Worm (Caenorhabditis elegans) whole organism, L4 larva: Measurements from ENCODE around the gene vha-4.

Experiments
- D1046.2 ChIP-seq: fragments of 200-800 bp; sonication (Bioruptor generic); IDR thresholded peaks from 2 replicates; pipeline ENCODE4 v1.3.6; 2022; ENCODE audit warnings: missing genetic modification characterization, missing compliant biosample characterization
- F44E2.7 ChIP-seq: fragments of 200-800 bp; sonication (Bioruptor generic); IDR thresholded peaks from 2 replicates; pipeline ENCODE4 v2.1.2; 2022; ENCODE audit warnings: missing genetic modification characterization, missing compliant biosample characterization
- R02D3.7 ChIP-seq: fragments of 150-350 bp; sonication (generic microtip); optimal IDR thresholded peaks from 3 replicates; lab custom pipeline; 2014; ENCODE audit warnings: missing biosample characterization, missing genetic modification characterization
- aha-1 ChIP-seq: fragments of 150-350 bp; peaks from one replicate; lab custom pipeline; 2014; ENCODE audit warnings: missing biosample characterization, missing genetic modification characterization
- ama-1 ChIP-seq: fragments of 150-350 bp; optimal IDR thresholded peaks from 2 replicates; lab custom pipeline; 2014; ENCODE audit warnings: inconsistent platforms, mixed read lengths
- ceh-32 ChIP-seq: sonication (generic microtip); optimal IDR thresholded peaks from 2 replicates; lab custom pipeline; 2016; ENCODE audit warnings: mild to moderate bottlenecking, missing genetic modification characterization, missing compliant biosample characterization; ENCODE audit not compliant: poor library complexity
- daf-16 ChIP-seq, 3 experiments: sonication (generic microtip); optimal IDR thresholded peaks; 2 replicates each; lab custom pipeline; 2016 to 2017; ENCODE audit warnings: missing genetic modification characterization in 3 of 3, missing genetic modification reagents in 3 of 3, mild to moderate bottlenecking in 2 of 3, missing compliant biosample characterization in 2 of 3, missing biosample characterization in 1 of 3, moderate library complexity in 1 of 3
- daf-8 ChIP-seq: fragments of 200-800 bp; sonication (Bioruptor generic); IDR thresholded peaks from 2 replicates; pipeline ENCODE4 v1.3.6; 2022; ENCODE audit warnings: missing genetic modification characterization, missing compliant biosample characterization
- dmd-6 ChIP-seq: fragments of 200-800 bp; sonication (Bioruptor generic); IDR thresholded peaks from 2 replicates; pipeline ENCODE4 v1.3.6; 2022; ENCODE audit warnings: missing genetic modification reagents, missing genetic modification characterization, missing compliant biosample characterization
- dve-1 ChIP-seq: sonication (generic microtip); optimal IDR thresholded peaks from 2 replicates; lab custom pipeline; 2017; ENCODE audit warnings: antibody characterized with exemption, mild to moderate bottlenecking, missing genetic modification characterization, missing compliant biosample characterization; ENCODE audit not compliant: insufficient read depth
- hlh-30 ChIP-seq: sonication (generic microtip); optimal IDR thresholded peaks from 2 replicates; lab custom pipeline; 2017; ENCODE audit warnings: antibody characterized with exemption, mild to moderate bottlenecking, missing genetic modification characterization, missing compliant biosample characterization; ENCODE audit not compliant: insufficient read depth
- hmg-1.1 ChIP-seq: fragments of 200-800 bp; sonication (Bioruptor generic); IDR thresholded peaks from 2 replicates; pipeline ENCODE4 v1.3.6; 2022; ENCODE audit warnings: missing genetic modification reagents, missing genetic modification characterization, missing compliant biosample characterization
- lin-1 ChIP-seq: fragments of 200-800 bp; sonication (Bioruptor generic); IDR thresholded peaks from 2 replicates; pipeline ENCODE4 v1.3.6; 2022; ENCODE audit warnings: missing genetic modification reagents, missing genetic modification characterization, missing compliant biosample characterization
- lsy-2 ChIP-seq, 2 experiments: fragments of 150-350 bp in 1 of 2; sonication (generic microtip) in 1 of 2; optimal IDR thresholded peaks; 2 replicates each; lab custom pipeline; 2014 to 2017; ENCODE audit warnings: missing biosample characterization in 2 of 2, missing genetic modification characterization in 2 of 2
- madf-5 ChIP-seq, 2 experiments: fragments of 200-800 bp; sonication (Bioruptor generic); IDR thresholded peaks; 2 replicates each; pipeline ENCODE4 v1.3.6; 2022; ENCODE audit warnings: missing compliant biosample characterization in 2 of 2, missing genetic modification characterization in 2 of 2
- mdl-1 ChIP-seq, 2 experiments: fragments of 150-350 bp in 1 of 2; sonication (generic microtip) in 1 of 2; optimal IDR thresholded peaks; 2 replicates each; lab custom pipeline; 2014 to 2017; ENCODE audit warnings: missing biosample characterization in 2 of 2, missing genetic modification characterization in 2 of 2
- mep-1 ChIP-seq: fragments of 150-350 bp; sonication (generic microtip); optimal IDR thresholded peaks from 3 replicates; lab custom pipeline; 2014; ENCODE audit warnings: missing biosample characterization, missing genetic modification characterization
- mxl-2 ChIP-seq: fragments of 200-800 bp; sonication (Bioruptor generic); conservative IDR thresholded peaks from 2 replicates; pipeline ENCODE4 v1.3.6; 2022; ENCODE audit warnings: missing genetic modification reagents, missing genetic modification characterization, missing compliant biosample characterization
- nhr-10 ChIP-seq: fragments of 150-350 bp; optimal IDR thresholded peaks from 2 replicates; lab custom pipeline; 2014; ENCODE audit warnings: missing biosample characterization, missing genetic modification characterization
- nhr-102 ChIP-seq: sonication (generic microtip); optimal IDR thresholded peaks from 2 replicates; lab custom pipeline; 2016; ENCODE audit warnings: mild to moderate bottlenecking, missing genetic modification characterization, moderate library complexity, missing compliant biosample characterization
- nhr-28 ChIP-seq: fragments of 150-350 bp; optimal IDR thresholded peaks from 2 replicates; lab custom pipeline; 2014; ENCODE audit warnings: missing biosample characterization, missing genetic modification characterization
- nhr-41 ChIP-seq: fragments of 200-800 bp; sonication (Bioruptor generic); IDR thresholded peaks from 2 replicates; pipeline ENCODE4 v1.3.6; 2022; ENCODE audit warnings: missing genetic modification reagents, missing genetic modification characterization, missing compliant biosample characterization
- nhr-48 ChIP-seq: sonication (generic microtip); optimal IDR thresholded peaks from 2 replicates; lab custom pipeline; 2016; ENCODE audit warnings: mild to moderate bottlenecking, missing genetic modification characterization, missing compliant biosample characterization
- nhr-77 ChIP-seq: fragments of 150-350 bp; optimal IDR thresholded peaks from 2 replicates; lab custom pipeline; 2014; ENCODE audit warnings: missing biosample characterization, missing genetic modification characterization
- php-3 ChIP-seq: fragments of 200-800 bp; sonication (Bioruptor generic); IDR thresholded peaks from 2 replicates; pipeline ENCODE4 v1.3.6; 2022; ENCODE audit warnings: missing genetic modification reagents, missing genetic modification characterization, missing compliant biosample characterization
- pqm-1 ChIP-seq: sonication (generic microtip); optimal IDR thresholded peaks from 2 replicates; lab custom pipeline; 2017; ENCODE audit warnings: missing biosample characterization, missing genetic modification characterization
- sdz-12 ChIP-seq: fragments of 200-800 bp; sonication (Bioruptor generic); optimal IDR thresholded peaks from 2 replicates; lab custom pipeline; 2018; ENCODE audit warnings: mild to moderate bottlenecking, missing genetic modification characterization, missing compliant biosample characterization
- spr-1 ChIP-seq: sonication (generic microtip); optimal IDR thresholded peaks from 2 replicates; lab custom pipeline; 2016; ENCODE audit warnings: mild to moderate bottlenecking, missing genetic modification characterization, missing compliant biosample characterization
- zag-1 ChIP-seq: fragments of 150-350 bp; optimal IDR thresholded peaks from 2 replicates; lab custom pipeline; 2014; ENCODE audit warnings: missing biosample characterization, missing genetic modification characterization
- ztf-11 ChIP-seq: fragments of 150-350 bp; optimal IDR thresholded peaks from 2 replicates; lab custom pipeline; 2014; ENCODE audit warnings: missing biosample characterization, missing genetic modification characterization

Gene vha-4

ce11 chrII:7855619-7856018 is 23.5 kb downstream of the vha-4 start, which contains the start of gene mdmh-35:
TSS of gene mdmh-35 (minus strand) at chrII:7855719.
- peak; percentile 26 for TF ChIP-seq aha-1 (tag; lab: Kevin White, UChicago)
- TF ChIP-seq hmg-1.1 (GFP tag; lab: Robert Waterston, UW), result no peak

ce11 chrII:7854942-7855341 is 24.2 kb downstream of the vha-4 start, which contains the start of gene mdt-10:
TSS of gene mdt-10 (minus strand) at chrII:7855042.
- no peak for TF ChIP-seq nhr-10
- no peak for TF ChIP-seq nhr-41
- no peak for TF ChIP-seq ama-1 (lab: Kevin White, UChicago)
- TF ChIP-seq spr-1, result no peak
- no peak for TF ChIP-seq ceh-32 (tag; lab: Kevin White, UChicago)
- no peak for TF ChIP-seq nhr-48
- no peak for TF ChIP-seq nhr-77
- no peak for TF ChIP-seq nhr-102 (tag; lab: Kevin White, UChicago)

- TF ChIP-seq aha-1 (tag; lab: Kevin White, UChicago) (no peak), sdz-12 (GFP tag; lab: Kevin White, UChicago) (no peak), ceh-32 (tag; lab: Kevin White, UChicago) (no peak), F44E2.7 (GFP tag; lab: Robert Waterston, UW) (no peak), dmd-6 (GFP tag; lab: Robert Waterston, UW) (no peak), zag-1 (tag; lab: Kevin White, UChicago) (no peak)
Observed at ce11 chrII:7853679-7854078, 25.4 kb downstream of the vha-4 start, which contains the start of gene T09A5.5. TSS of gene T09A5.5 (minus strand) at chrII:7853779.

- peak; percentile 58 for TF ChIP-seq nhr-28 (tag; lab: Kevin White, UChicago)
- peak; percentile 9 for TF ChIP-seq hlh-30
- TF ChIP-seq daf-16 (GFP tag; optimal IDR thresholded peaks at IDR 0.05; lab: Kevin White, UChicago), result no peak
- TF ChIP-seq daf-16 (tag; optimal IDR thresholded peaks at IDR 0.05; lab: Kevin White, UChicago), result peak; percentile 51
- 0 out of 2 replicates have a peak, but pooled peaks have one; percentile 37 for TF ChIP-seq hmg-1.1 (GFP tag; lab: Robert Waterston, UW)
- TF ChIP-seq pqm-1 (tag; lab: Kevin White, UChicago), result peak; percentile 73
- no peak for TF ChIP-seq daf-8
- TF ChIP-seq dve-1 (tag; lab: Kevin White, UChicago), result peak; percentile 60
- peak; percentile 44; the same call in 1 of the 2 replicates for TF ChIP-seq php-3 (GFP tag; lab: Robert Waterston, UW)
- peak; percentile 6 for TF ChIP-seq mep-1 (tag; lab: Kevin White, UChicago)
- TF ChIP-seq mxl-2 (GFP tag; lab: Robert Waterston, UW), result no peak
Observed at ce11 chrII:7851480-7851879, 27.6 kb downstream of the vha-4 start.

ce11 chrII:7850575-7850974 is 28.5 kb downstream of the vha-4 start:
- TF ChIP-seq lsy-2 (tag; optimal IDR thresholded peaks at IDR 0.05; lab: Kevin White, UChicago), result peak in 1 of 2 experiments; percentile 1
- no peak for TF ChIP-seq lin-1 (GFP tag; lab: Robert Waterston, UW)
- TF ChIP-seq php-3 (GFP tag; lab: Robert Waterston, UW), result peak; percentile 84
- TF ChIP-seq, all 104 proteins: peak for 2

ce11 chrII:7849697-7850096 is 29.4 kb downstream of the vha-4 start, which contains the start of gene acr-7:
TSS of gene acr-7 (minus strand) at chrII:7849797.
- TF ChIP-seq madf-5 (GFP tag; IDR thresholded peaks at IDR 0.05; lab: Robert Waterston, UW) (no peak), mdl-1 (tag; optimal IDR thresholded peaks at IDR 0.05; lab: Kevin White, UChicago) (no peak), ztf-11 (tag; lab: Kevin White, UChicago) (no peak), D1046.2 (GFP tag; lab: Robert Waterston, UW) (no peak), R02D3.7 (tag; lab: Kevin White, UChicago) (no peak)
